Fruit fly (Drosophila melanogaster): Measurements from ENCODE around the gene Sf3a2.
A peak's percentile ranks its signal among the peaks of the same experiment; 100 is the strongest.

Sf3a2 gene

dm6 chr3L:12843056-12843799 lies 29.4 kb upstream of the Sf3a2 start, which contains the start of gene nebu:
TSS of gene nebu (minus strand) at chr3L:12843106.
- TF ChIP-seq CG7045 (GFP tag; optimal IDR thresholded peaks at IDR 0.05) (peak; percentile 99), Clk (GFP tag; optimal IDR thresholded peaks at IDR 0.05) (peak; percentile 98), cnc (optimal IDR thresholded peaks at IDR 0.05) (no peak), pad (GFP tag; optimal IDR thresholded peaks at IDR 0.05) (peak; percentile 87), CG7101 (tag; optimal IDR thresholded peaks at IDR 0.05) (peak; percentile 97), CG11617 (GFP tag; optimal IDR thresholded peaks at IDR 0.05) (peak; percentile 98), CG12768 (GFP tag; optimal IDR thresholded peaks at IDR 0.05) (peak; percentile 98), CG14711 (tag; optimal IDR thresholded peaks at IDR 0.05) (peak; percentile 94), ovo (GFP tag; optimal IDR thresholded peaks at IDR 0.05) (peak; percentile 88), Crg-1 (GFP tag; optimal IDR thresholded peaks at IDR 0.05) (peak; percentile 95), Hr96 (GFP tag; optimal IDR thresholded peaks at IDR 0.05) (peak; percentile 98), bab1 (GFP tag; optimal IDR thresholded peaks at IDR 0.05) (peak; percentile 97), tj (GFP tag; optimal IDR thresholded peaks at IDR 0.05) (peak; percentile 88), Mnt (GFP tag; optimal IDR thresholded peaks at IDR 0.05) (peak; percentile 91), CG33017 (tag; optimal IDR thresholded peaks at IDR 0.05) (peak; percentile 99), cic (GFP tag; optimal IDR thresholded peaks at IDR 0.05) (peak; percentile 94), toe (GFP tag; optimal IDR thresholded peaks at IDR 0.05) (peak; percentile 97), CG5204 (GFP tag; optimal IDR thresholded peaks at IDR 0.05) (peak; percentile 98), CG1620 (GFP tag; optimal IDR thresholded peaks at IDR 0.05) (peak; percentile 97), kay (GFP tag; ENCODE audit: borderline replicate concordance) (peak; percentile 93)

dm6 chr3L:12842532-12842931 lies 28.7 kb upstream of the Sf3a2 start:
- TF ChIP-seq Hr96 (GFP tag; optimal IDR thresholded peaks at IDR 0.05) (no peak), Clk (GFP tag; optimal IDR thresholded peaks at IDR 0.05) (no peak), CG7101 (tag; optimal IDR thresholded peaks at IDR 0.05) (no peak), Crg-1 (GFP tag; optimal IDR thresholded peaks at IDR 0.05) (no peak), CG5204 (GFP tag; optimal IDR thresholded peaks at IDR 0.05) (no peak), cnc (optimal IDR thresholded peaks at IDR 0.05) (no peak), CG7045 (GFP tag; optimal IDR thresholded peaks at IDR 0.05) (no peak), cic (GFP tag; optimal IDR thresholded peaks at IDR 0.05) (no peak), CG1620 (GFP tag; optimal IDR thresholded peaks at IDR 0.05) (no peak)

- no peak for TF ChIP-seq toe (GFP tag; optimal IDR thresholded peaks at IDR 0.05)
- TF ChIP-seq CG11617 (GFP tag; optimal IDR thresholded peaks at IDR 0.05): no peak
- no peak for TF ChIP-seq Clk (GFP tag; optimal IDR thresholded peaks at IDR 0.05)
- TF ChIP-seq Hr96 (GFP tag; optimal IDR thresholded peaks at IDR 0.05): no peak
- TF ChIP-seq ovo (GFP tag; optimal IDR thresholded peaks at IDR 0.05): no peak
- no peak for TF ChIP-seq CG5204 (GFP tag; optimal IDR thresholded peaks at IDR 0.05)
- no peak for TF ChIP-seq kay (GFP tag; ENCODE audit: borderline replicate concordance)
- TF ChIP-seq bab1 (GFP tag; optimal IDR thresholded peaks at IDR 0.05): no peak
- no peak for TF ChIP-seq Crg-1 (GFP tag; optimal IDR thresholded peaks at IDR 0.05)
- no peak for TF ChIP-seq CG33017 (tag; optimal IDR thresholded peaks at IDR 0.05)
- TF ChIP-seq CG7101 (tag; optimal IDR thresholded peaks at IDR 0.05): no peak
- no peak for TF ChIP-seq tj (GFP tag; optimal IDR thresholded peaks at IDR 0.05)
- TF ChIP-seq CG7045 (GFP tag; optimal IDR thresholded peaks at IDR 0.05): no peak
- no peak for TF ChIP-seq pad (GFP tag; optimal IDR thresholded peaks at IDR 0.05)
- no peak for TF ChIP-seq cic (GFP tag; optimal IDR thresholded peaks at IDR 0.05)
- TF ChIP-seq CG1620 (GFP tag; optimal IDR thresholded peaks at IDR 0.05): no peak
- TF ChIP-seq Mnt (GFP tag; optimal IDR thresholded peaks at IDR 0.05): no peak
Observed at dm6 chr3L:12841459-12841858, 27.6 kb upstream of the Sf3a2 start.

dm6 chr3L:12839882-12840281 lies 26.1 kb upstream of the Sf3a2 start:
- TF ChIP-seq CG7101 (tag; optimal IDR thresholded peaks at IDR 0.05): no peak
- no peak for TF ChIP-seq CG5204 (GFP tag; optimal IDR thresholded peaks at IDR 0.05)
- TF ChIP-seq kay (GFP tag; ENCODE audit: borderline replicate concordance): peak; percentile 43
- TF ChIP-seq CG1620 (GFP tag; optimal IDR thresholded peaks at IDR 0.05): no peak
- no peak for TF ChIP-seq Crg-1 (GFP tag; optimal IDR thresholded peaks at IDR 0.05)

dm6 chr3L:12837196-12837720 lies 23.4 kb upstream of the Sf3a2 start:
- no peak for TF ChIP-seq CG11617 (GFP tag; optimal IDR thresholded peaks at IDR 0.05)
- TF ChIP-seq Hr96 (GFP tag; optimal IDR thresholded peaks at IDR 0.05): no peak
- TF ChIP-seq ovo (GFP tag; optimal IDR thresholded peaks at IDR 0.05): no peak
- no peak for TF ChIP-seq CG14711 (tag; optimal IDR thresholded peaks at IDR 0.05)
- TF ChIP-seq Crg-1 (GFP tag; optimal IDR thresholded peaks at IDR 0.05): no peak
- no peak for TF ChIP-seq CG7045 (GFP tag; optimal IDR thresholded peaks at IDR 0.05)
- no peak for TF ChIP-seq toe (GFP tag; optimal IDR thresholded peaks at IDR 0.05)
- TF ChIP-seq Clk (GFP tag; optimal IDR thresholded peaks at IDR 0.05): no peak
- no peak for TF ChIP-seq cnc (optimal IDR thresholded peaks at IDR 0.05)
- no peak for TF ChIP-seq pad (GFP tag; optimal IDR thresholded peaks at IDR 0.05)
- TF ChIP-seq CG7101 (tag; optimal IDR thresholded peaks at IDR 0.05): no peak
- no peak for TF ChIP-seq kay (GFP tag; ENCODE audit: borderline replicate concordance)
- TF ChIP-seq CG1620 (GFP tag; optimal IDR thresholded peaks at IDR 0.05): no peak
- no peak for TF ChIP-seq CG33017 (tag; optimal IDR thresholded peaks at IDR 0.05)
- no peak for TF ChIP-seq cic (GFP tag; optimal IDR thresholded peaks at IDR 0.05)
- no peak for TF ChIP-seq CG12768 (GFP tag; optimal IDR thresholded peaks at IDR 0.05)
- no peak for TF ChIP-seq Mnt (GFP tag; optimal IDR thresholded peaks at IDR 0.05)

Measured in whole organism, adult.